Worm (Caenorhabditis elegans) whole organism, young adult: ENCODE results near the gene twk-49.

ENCODE experiments used
- ama-1 ChIP-seq, 3 experiments: fragments of 150-350 bp in 1 of 3; sonication (generic microtip) in 2 of 3; optimal IDR thresholded peaks; 2 replicates each; lab custom pipeline; 2014 to 2018; ENCODE audit warnings: missing biosample characterization in 2 of 3, missing genetic modification characterization in 2 of 3, missing genetic modification reagents in 2 of 3
- chd-7 ChIP-seq: sonication (generic microtip); optimal IDR thresholded peaks from 2 replicates; lab custom pipeline; 2016; ENCODE audit warnings: mild to moderate bottlenecking, missing genetic modification characterization, moderate library complexity, missing compliant biosample characterization
- dpl-1 ChIP-seq: fragments of 150-350 bp; optimal IDR thresholded peaks from 2 replicates; lab custom pipeline; 2014; ENCODE audit warnings: missing biosample characterization, missing genetic modification reagents, missing genetic modification characterization
- ets-4 ChIP-seq: fragments of 200-800 bp; sonication (Bioruptor generic); optimal IDR thresholded peaks from 2 replicates; lab custom pipeline; 2018; ENCODE audit warnings: mild to moderate bottlenecking, missing genetic modification characterization, missing compliant biosample characterization
- lin-26 ChIP-seq: fragments of 200-800 bp; sonication (Bioruptor generic); IDR thresholded peaks from 2 replicates; pipeline ENCODE4 v1.3.6; 2022; ENCODE audit warnings: missing genetic modification reagents, missing genetic modification characterization, missing compliant biosample characterization
- pha-4 ChIP-seq: fragments of 150-350 bp; sonication (generic microtip); optimal IDR thresholded peaks from 2 replicates; lab custom pipeline; 2014; ENCODE audit warnings: missing biosample characterization, missing genetic modification reagents, missing genetic modification characterization
- sptf-2 ChIP-seq: fragments of 200-800 bp; sonication (Bioruptor generic); optimal IDR thresholded peaks from 2 replicates; lab custom pipeline; 2018; ENCODE audit warnings: mild to moderate bottlenecking, missing genetic modification characterization, missing compliant biosample characterization

ce11 chrII:6497137-6497536 is 1.8 kb downstream of the twk-49 start:
- no peak for TF ChIP-seq chd-7
- no peak for TF ChIP-seq pha-4 (tag; lab: Kevin White, UChicago)
- TF ChIP-seq lin-26 (GFP tag; lab: Robert Waterston, UW) = no peak
- TF ChIP-seq ama-1 (optimal IDR thresholded peaks at IDR 0.05; lab: Kevin White, UChicago) = no peak
- TF ChIP-seq ama-1 (GFP tag; optimal IDR thresholded peaks at IDR 0.05; lab: Kevin White, UChicago) = no peak
- TF ChIP-seq dpl-1 = no peak
- TF ChIP-seq sptf-2 (GFP tag; lab: Kevin White, UChicago) = no peak
- TF ChIP-seq ets-4 (GFP tag; lab: Kevin White, UChicago) = no peak
